Fruit fly (Drosophila melanogaster): ENCODE data around the gene crq.

crq gene

dm6 chr2L:421119-421821 lies 31.6 kb downstream of the crq start, which contains the start of the genes CG11885 and CG13692:
Gene CG11885, minus strand, starts transcription at chr2L:421450.
Gene CG13692, plus strand, starts transcription at chr2L:421771.
- peak; percentile 51 for TF ChIP-seq CG17801 (GFP tag; optimal IDR thresholded peaks at IDR 0.05; ENCODE audit: partially characterized antibody)

DNA sequence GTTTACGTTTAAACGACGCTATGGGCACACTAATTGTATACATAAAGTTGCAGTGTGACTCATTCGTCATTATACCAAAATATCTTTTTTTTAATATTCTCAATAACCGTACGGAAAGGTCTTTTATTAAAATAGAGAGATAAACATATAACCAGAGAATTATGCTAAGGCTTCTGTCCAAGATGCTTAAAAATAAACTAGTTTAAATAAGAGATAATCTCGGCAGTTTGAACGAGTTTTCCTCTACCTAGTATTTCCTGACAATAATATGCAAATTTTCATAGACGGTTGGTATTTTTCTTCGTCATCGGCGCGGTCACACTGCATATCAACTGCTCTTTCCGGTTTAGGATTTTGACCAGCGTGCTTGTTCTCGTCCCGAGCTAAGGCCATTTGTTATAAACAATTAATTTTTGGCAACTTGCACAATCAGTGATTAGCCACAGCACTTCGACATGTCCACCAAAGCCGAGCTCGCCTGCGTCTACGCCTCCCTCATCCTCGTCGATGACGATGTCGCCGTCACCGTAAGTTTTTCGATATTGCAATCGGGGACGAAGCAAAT lies 33.1 kb downstream of the crq start, which contains the start of the genes CG13690 and RpLP1:
CG13690 (minus strand) TSS at position 33 of the 565 bp plus-strand sequence.
RpLP1 (plus strand) TSS at position 333 of the 565 bp plus-strand sequence.
- peak; percentile 87 for TF ChIP-seq CG17801 (GFP tag; optimal IDR thresholded peaks at IDR 0.05; ENCODE audit: partially characterized antibody)

dm6 chr2L:414593-415399 lies 38.0 kb downstream of the crq start, which contains the start of the genes AP-2alpha and ebi:
Gene AP-2alpha, minus strand, starts transcription at chr2L:414777.
Gene ebi, plus strand, starts transcription at chr2L:415067.
- peak; percentile 73 for TF ChIP-seq CG17801 (GFP tag; optimal IDR thresholded peaks at IDR 0.05; ENCODE audit: partially characterized antibody)

DNA sequence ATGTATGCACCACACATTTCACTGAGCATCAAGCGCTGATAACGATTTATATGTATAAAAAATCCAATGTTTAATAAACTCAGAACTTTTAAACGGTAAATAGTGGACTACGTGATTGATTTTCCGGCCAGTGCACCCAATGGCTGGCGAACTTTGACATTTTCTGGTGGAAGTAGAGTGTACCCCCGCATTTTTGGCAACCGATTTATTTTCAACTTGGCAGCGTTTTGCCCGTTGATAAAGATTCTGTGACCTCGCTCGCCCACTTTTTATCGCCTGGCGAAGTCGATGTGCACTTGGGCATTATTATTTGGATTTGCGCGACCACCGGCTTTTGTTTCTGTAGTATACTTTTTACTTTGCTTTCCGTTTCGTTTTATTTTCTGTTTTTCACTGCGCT lies 38.9 kb downstream of the crq start:
- TF ChIP-seq CG17801 (GFP tag; optimal IDR thresholded peaks at IDR 0.05; ENCODE audit: partially characterized antibody) = no peak

- TF ChIP-seq CG17801 (GFP tag; optimal IDR thresholded peaks at IDR 0.05; ENCODE audit: partially characterized antibody) = no peak
These were observed 39.9 kb downstream of the crq start for dm6 chr2L:412931-413330.

DNA sequence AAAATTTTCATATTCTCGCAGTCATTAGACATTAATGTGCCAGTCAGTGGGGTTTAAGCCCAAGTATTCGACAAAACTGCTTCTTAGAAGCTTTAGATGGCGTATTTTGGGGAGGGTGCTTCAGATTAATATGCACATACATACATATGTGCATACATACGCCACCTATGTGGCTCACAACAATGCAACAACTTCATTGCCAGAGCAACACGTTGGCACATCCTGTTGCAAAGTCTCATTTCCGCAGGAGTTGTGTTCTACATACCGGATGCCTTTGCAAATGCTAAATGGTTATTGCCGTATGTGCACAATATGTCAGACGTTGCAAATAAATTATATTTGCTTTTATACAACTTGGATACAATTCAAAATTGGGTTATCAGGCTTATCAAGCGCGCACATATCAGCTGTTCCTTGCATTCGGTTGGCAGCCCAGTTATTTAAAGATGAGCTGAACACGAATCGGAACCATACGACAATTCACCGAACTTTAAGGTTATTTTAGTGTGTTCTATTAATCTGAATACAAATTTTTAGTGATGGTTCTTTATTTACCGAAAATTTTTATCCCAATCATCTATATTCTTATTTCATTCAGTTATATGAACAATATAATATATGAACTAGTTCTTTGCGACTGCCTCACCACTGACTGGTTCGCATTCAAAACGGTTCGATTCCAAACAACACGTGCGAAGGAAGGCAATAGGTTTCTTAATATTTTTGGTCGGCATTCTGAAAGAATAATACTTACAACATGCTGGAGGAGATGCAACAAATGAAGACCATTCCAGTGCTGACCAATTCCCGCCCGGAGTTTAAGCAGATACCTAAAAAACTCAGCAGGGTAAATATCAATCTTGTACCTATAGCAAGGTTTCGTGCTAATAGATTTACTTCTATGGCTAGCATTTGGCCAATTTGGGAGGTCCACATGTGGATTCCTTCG lies 48.9 kb downstream of the crq start, which contains the start of gene Polr1B:
Polr1B (plus strand) TSS at position 659 of the 949 bp plus-strand sequence.
- TF ChIP-seq CG17801 (GFP tag; optimal IDR thresholded peaks at IDR 0.05; ENCODE audit: partially characterized antibody) = no peak

dm6 chr2L:402098-402497 lies 50.7 kb downstream of the crq start, which contains the start of gene CG4213:
Gene CG4213, minus strand, starts transcription at chr2L:402198.
- no peak for TF ChIP-seq CG17801 (GFP tag; optimal IDR thresholded peaks at IDR 0.05; ENCODE audit: partially characterized antibody)
